Fruit fly (Drosophila melanogaster): ENCODE measurements around the gene GCC185.
A peak's percentile ranks its signal among the peaks of the same experiment; 100 is the strongest.

Gene GCC185

dm6 chr3R:11974631-11975030 is 35.9 kb upstream of the GCC185 start, which contains the start of gene Tango9 (continued):
- TF ChIP-seq CG9876 (GFP tag; optimal IDR thresholded peaks at IDR 0.05) (no peak), CG7786 (GFP tag; optimal IDR thresholded peaks at IDR 0.05) (no peak), CG16863 (GFP tag; optimal IDR thresholded peaks at IDR 0.05) (no peak), CG6689 (GFP tag; IDR thresholded peaks at IDR 0.05) (no peak), CG4854 (GFP tag; optimal IDR thresholded peaks at IDR 0.05) (no peak), Atf3 (GFP tag; optimal IDR thresholded peaks at IDR 0.05) (no peak), wor (GFP tag; IDR thresholded peaks at IDR 0.05) (no peak), CG31224 (GFP tag; IDR thresholded peaks at IDR 0.05) (no peak), ssp (GFP tag; IDR thresholded peaks at IDR 0.05) (0 out of 2 replicates have a peak, but pooled peaks have one; percentile 5), stwl (tag; optimal IDR thresholded peaks at IDR 0.05) (peak; percentile 83), ewg (GFP tag; optimal IDR thresholded peaks at IDR 0.05) (peak; percentile 88), cwo (GFP tag; optimal IDR thresholded peaks at IDR 0.05) (no peak), exex (tag; optimal IDR thresholded peaks at IDR 0.05) (no peak), dm (GFP tag; optimal IDR thresholded peaks at IDR 0.05) (no peak), Dbx (GFP tag; IDR thresholded peaks at IDR 0.05) (no peak), caup (GFP tag; optimal IDR thresholded peaks at IDR 0.05; ENCODE audit: severe bottlenecking) (no peak), Hey (tag; optimal IDR thresholded peaks at IDR 0.05) (no peak), tin (GFP tag; optimal IDR thresholded peaks at IDR 0.05) (no peak), grau (tag; optimal IDR thresholded peaks at IDR 0.05) (peak; percentile 13), CG15269 (tag; optimal IDR thresholded peaks at IDR 0.05) (no peak), mld (GFP tag; IDR thresholded peaks at IDR 0.05; ENCODE audit: partially characterized antibody) (no peak), pan (optimal IDR thresholded peaks at IDR 0.05) (no peak), pan (GFP tag; optimal IDR thresholded peaks at IDR 0.05 in 1 of 2, IDR thresholded peaks at IDR 0.05 in 1 of 2) (no peak), CG32767 (GFP tag; IDR thresholded peaks at IDR 0.05) (no peak), CG4404 (GFP tag; IDR thresholded peaks at IDR 0.05) (no peak), CG9932 (GFP tag; IDR thresholded peaks at IDR 0.05) (no peak), tio (GFP tag; optimal IDR thresholded peaks at IDR 0.05) (no peak), Eip74EF (GFP tag; optimal IDR thresholded peaks at IDR 0.05) (no peak), CG18476 (GFP tag; optimal IDR thresholded peaks at IDR 0.05) (no peak), dmrt11E (tag; optimal IDR thresholded peaks at IDR 0.05) (no peak), wek (GFP tag; optimal IDR thresholded peaks at IDR 0.05) (no peak), gro (GFP tag; optimal IDR thresholded peaks at IDR 0.05) (no peak), HHEX (GFP tag; optimal IDR thresholded peaks at IDR 0.05) (no peak), CG8388 (GFP tag; optimal IDR thresholded peaks at IDR 0.05) (no peak), jumu (GFP tag; optimal IDR thresholded peaks at IDR 0.05) (no peak), CG1529 (GFP tag; optimal IDR thresholded peaks at IDR 0.05) (no peak), scrt (GFP tag; optimal IDR thresholded peaks at IDR 0.05) (peak; percentile 99), Asciz (GFP tag; optimal IDR thresholded peaks at IDR 0.05) (no peak), Fer3 (tag; optimal IDR thresholded peaks at IDR 0.05) (no peak), CG11723 (GFP tag; optimal IDR thresholded peaks at IDR 0.05) (no peak), CG3065 (GFP tag; optimal IDR thresholded peaks at IDR 0.05) (no peak), zfh2 (GFP tag; optimal IDR thresholded peaks at IDR 0.05) (no peak), ttk (GFP tag; IDR thresholded peaks at IDR 0.05) (no peak), trem (tag; optimal IDR thresholded peaks at IDR 0.05) (peak; percentile 63), gcm (GFP tag; optimal IDR thresholded peaks at IDR 0.05) (no peak), Mes4 (GFP tag; optimal IDR thresholded peaks at IDR 0.05) (no peak), crc (GFP tag; optimal IDR thresholded peaks at IDR 0.05) (no peak), fd64A (GFP tag; optimal IDR thresholded peaks at IDR 0.05) (no peak), MESR4 (GFP tag; optimal IDR thresholded peaks at IDR 0.05) (peak; percentile 37), Ada2b (GFP tag; IDR thresholded peaks at IDR 0.05) (no peak), CG6683 (GFP tag; optimal IDR thresholded peaks at IDR 0.05) (no peak), CG6272 (GFP tag; IDR thresholded peaks at IDR 0.05) (no peak)

Measured in whole organism, embryonic.